Fruit fly (Drosophila melanogaster) whole organism, wandering third instar larva: ENCODE measurements around the gene CG14015.

Experiments used
- Abd-B ChIP-seq: fragments of >200 bp; optimal IDR thresholded peaks from 2 replicates; lab custom pipeline; 2017; ENCODE audit warnings: missing biosample characterization, missing genetic modification characterization
- CG32264 ChIP-seq: fragments of 200-800 bp; sonication (Bioruptor generic); optimal IDR thresholded peaks from 2 replicates; lab custom pipeline; 2016; ENCODE audit warnings: missing biosample characterization, missing genetic modification characterization
- CG9705 ChIP-seq: fragments of 200-800 bp; sonication (Bioruptor generic); optimal IDR thresholded peaks from 2 replicates; lab custom pipeline; 2018; ENCODE audit warnings: missing biosample characterization, mild to moderate bottlenecking, missing genetic modification characterization
- CrebA ChIP-seq: fragments of 200-800 bp; sonication (Bioruptor generic); optimal IDR thresholded peaks from 2 replicates; lab custom pipeline; 2016; ENCODE audit warnings: missing biosample characterization, mild to moderate bottlenecking, missing genetic modification characterization, borderline replicate concordance
- Dfd ChIP-seq: fragments of >200 bp; optimal IDR thresholded peaks from 2 replicates; lab custom pipeline; 2017; ENCODE audit warnings: missing biosample characterization, missing genetic modification characterization
- Dif ChIP-seq: fragments of 200-275, 200-300 bp; sonication (Bioruptor generic); optimal IDR thresholded peaks from 2 replicates; lab custom pipeline; 2018; ENCODE audit warnings: missing biosample characterization, missing genetic modification characterization; ENCODE audit not compliant: partially characterized antibody
- GATAd ChIP-seq: sonication (Bioruptor generic); optimal IDR thresholded peaks from 2 replicates; lab custom pipeline; 2016; ENCODE audit warnings: missing biosample characterization, missing genetic modification characterization
- HLH106 ChIP-seq: fragments of 200-800 bp; optimal IDR thresholded peaks from 3 replicates; lab custom pipeline; 2019; ENCODE audit warnings: missing biosample characterization, mild to moderate bottlenecking, missing genetic modification characterization, moderate library complexity
- Hnf4 ChIP-seq: fragments of 200-800 bp; sonication (Bioruptor generic); optimal IDR thresholded peaks from 2 replicates; lab custom pipeline; 2016; ENCODE audit warnings: missing biosample characterization, mild to moderate bottlenecking, missing genetic modification characterization
- Hr78 ChIP-seq: fragments of >200 bp; optimal IDR thresholded peaks from 2 replicates; lab custom pipeline; 2017; ENCODE audit warnings: missing biosample characterization, missing genetic modification characterization
- Hr83 ChIP-seq: fragments of 200-300 bp; sonication (Bioruptor generic); optimal IDR thresholded peaks from 2 replicates; lab custom pipeline; 2016; ENCODE audit warnings: missing biosample characterization, mild to moderate bottlenecking, missing genetic modification characterization, moderate library complexity; ENCODE audit not compliant: poor library complexity, severe bottlenecking
- Jra ChIP-seq: sonication (Bioruptor generic); optimal IDR thresholded peaks from 2 replicates; lab custom pipeline; 2016; ENCODE audit warnings: missing biosample characterization, missing genetic modification characterization
- Mio ChIP-seq: sonication (Bioruptor generic); optimal IDR thresholded peaks from 2 replicates; lab custom pipeline; 2016; ENCODE audit warnings: missing biosample characterization, missing genetic modification characterization
- Myc ChIP-seq: fragments of >200 bp; optimal IDR thresholded peaks from 2 replicates; lab custom pipeline; 2017
- N ChIP-seq: fragments of >200 bp; optimal IDR thresholded peaks from 2 replicates; lab custom pipeline; 2018; ENCODE audit warnings: missing biosample characterization, missing external identifiers, missing genetic modification characterization
- OdsH ChIP-seq: fragments of 200-800 bp; sonication (Bioruptor generic); optimal IDR thresholded peaks from 2 replicates; lab custom pipeline; 2016; ENCODE audit warnings: missing biosample characterization, mild to moderate bottlenecking, missing genetic modification characterization
- Rel ChIP-seq, 2 experiments: fragments of 200-800 bp; sonication (Bioruptor generic) in 1 of 2; optimal IDR thresholded peaks; 2 replicates in 1 of 2; 3 replicates in 1 of 2; lab custom pipeline; 2016 to 2019; ENCODE audit warnings: mild to moderate bottlenecking in 2 of 2, missing biosample characterization in 2 of 2, missing genetic modification characterization in 2 of 2, moderate library complexity in 1 of 2
- Sp1 ChIP-seq: fragments of 200-800 bp; sonication (Bioruptor generic); optimal IDR thresholded peaks from 3 replicates; lab custom pipeline; 2019; ENCODE audit warnings: missing biosample characterization, mild to moderate bottlenecking, missing genetic modification characterization, moderate library complexity
- Vsx2 ChIP-seq: fragments of 200-300, 225-300 bp; sonication (Bioruptor generic); optimal IDR thresholded peaks from 2 replicates; lab custom pipeline; 2018; ENCODE audit warnings: missing biosample characterization, missing genetic modification characterization; ENCODE audit not compliant: partially characterized antibody
- br ChIP-seq: fragments of 200-800 bp; sonication (Bioruptor generic); optimal IDR thresholded peaks from 2 replicates; lab custom pipeline; 2016; ENCODE audit warnings: missing biosample characterization, missing genetic modification characterization
- brk ChIP-seq: fragments of 200-800 bp; sonication (Bioruptor generic); optimal IDR thresholded peaks from 2 replicates; lab custom pipeline; 2016; ENCODE audit warnings: missing biosample characterization, mild to moderate bottlenecking, missing genetic modification characterization
- dl ChIP-seq, 2 experiments: fragments of 175-275, 200-275 bp in 1 of 2; fragments of 200-275 bp in 1 of 2; sonication (Bioruptor generic); optimal IDR thresholded peaks; lab custom pipeline; 2018; ENCODE audit warnings: mild to moderate bottlenecking in 2 of 2, missing biosample characterization in 2 of 2, missing genetic modification characterization in 2 of 2, moderate library complexity in 2 of 2; ENCODE audit not compliant: partially characterized antibody in 2 of 2, insufficient read depth in 1 of 2
- dmrt93B ChIP-seq: fragments of 200-800 bp; sonication (Bioruptor generic); optimal IDR thresholded peaks from 2 replicates; lab custom pipeline; 2018; ENCODE audit warnings: missing biosample characterization, mild to moderate bottlenecking, missing genetic modification characterization
- dsf ChIP-seq: sonication (Bioruptor generic); optimal IDR thresholded peaks from 2 replicates; lab custom pipeline; 2016; ENCODE audit warnings: missing biosample characterization, missing genetic modification characterization, borderline replicate concordance
- ey ChIP-seq: fragments of 200-800 bp; sonication (Bioruptor generic); optimal IDR thresholded peaks from 2 replicates; lab custom pipeline; 2016; ENCODE audit warnings: missing biosample characterization, missing genetic modification characterization
- foxo ChIP-seq, 2 experiments: fragments of 200-800 bp; sonication (Bioruptor generic); optimal IDR thresholded peaks; 2 replicates in 1 of 2; 3 replicates in 1 of 2; lab custom pipeline; 2016 to 2017; ENCODE audit warnings: missing biosample characterization in 2 of 2, missing genetic modification characterization in 2 of 2
- fru ChIP-seq: fragments of 200-800 bp; sonication (Bioruptor generic); optimal IDR thresholded peaks from 3 replicates; lab custom pipeline; 2016; ENCODE audit warnings: missing biosample characterization, mild to moderate bottlenecking, missing genetic modification characterization
- h ChIP-seq: fragments of 200-800 bp; sonication (Bioruptor generic); optimal IDR thresholded peaks from 3 replicates; lab custom pipeline; 2016; ENCODE audit warnings: missing biosample characterization, mild to moderate bottlenecking, missing genetic modification characterization
- jim ChIP-seq: fragments of 175-275, 200-325 bp; sonication (Bioruptor generic); optimal IDR thresholded peaks from 2 replicates; lab custom pipeline; 2016; ENCODE audit warnings: missing biosample characterization, mild to moderate bottlenecking, missing genetic modification characterization
- lola ChIP-seq: fragments of >200 bp; optimal IDR thresholded peaks from 2 replicates; lab custom pipeline; 2017; ENCODE audit warnings: missing biosample characterization, missing genetic modification characterization
- pan ChIP-seq: fragments of >200 bp; optimal IDR thresholded peaks from 2 replicates; lab custom pipeline; 2017
- psq ChIP-seq: fragments of 200-800 bp; sonication (Bioruptor generic); optimal IDR thresholded peaks from 3 replicates; lab custom pipeline; 2017; ENCODE audit warnings: missing biosample characterization, mild to moderate bottlenecking, missing genetic modification characterization, moderate library complexity
- rgr ChIP-seq: fragments of 200-800 bp; sonication (Bioruptor generic); optimal IDR thresholded peaks from 3 replicates; lab custom pipeline; 2016; ENCODE audit warnings: missing biosample characterization, mild to moderate bottlenecking, missing genetic modification characterization
- sage ChIP-seq: fragments of 200-800 bp; sonication (Bioruptor generic); optimal IDR thresholded peaks from 2 replicates; lab custom pipeline; 2016; ENCODE audit warnings: missing biosample characterization, mild to moderate bottlenecking, missing genetic modification characterization
- sv ChIP-seq: fragments of 200-800 bp; sonication (Bioruptor generic); optimal IDR thresholded peaks from 3 replicates; lab custom pipeline; 2016; ENCODE audit warnings: missing biosample characterization, missing genetic modification characterization
- tai ChIP-seq: sonication (Bioruptor generic); optimal IDR thresholded peaks from 2 replicates; lab custom pipeline; 2016; ENCODE audit warnings: missing biosample characterization, missing genetic modification characterization
- usp ChIP-seq: fragments of >200 bp; optimal IDR thresholded peaks from 2 replicates; lab custom pipeline; 2017; ENCODE audit warnings: missing biosample characterization, missing genetic modification characterization
- woc ChIP-seq: sonication (Bioruptor generic); optimal IDR thresholded peaks from 2 replicates; lab custom pipeline; 2016; ENCODE audit warnings: missing biosample characterization, mild to moderate bottlenecking, missing genetic modification characterization

CG14015 gene

DNA sequence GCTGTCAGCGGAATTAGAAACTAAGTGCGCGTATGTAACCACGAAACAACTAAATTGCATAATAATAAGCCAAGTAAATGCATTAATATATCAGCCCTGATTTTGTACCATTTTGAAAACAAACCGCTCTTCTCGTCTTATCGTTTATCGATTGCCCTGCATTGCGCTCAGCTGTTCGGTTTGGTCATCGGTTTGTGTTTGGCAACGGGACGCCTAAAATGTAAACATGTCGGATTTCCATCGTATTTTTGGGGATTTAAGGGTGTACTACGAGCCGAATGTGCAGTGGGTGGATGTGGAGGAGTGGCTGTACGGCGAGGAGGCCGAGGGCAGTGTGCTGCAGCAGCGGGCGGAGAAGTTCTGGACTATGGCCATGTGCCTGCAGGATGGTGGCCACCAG, 13.3 kb downstream of the CG14015 start, which contains the start of gene Cap-D3:
Gene Cap-D3 (plus strand): TSS at position 183 of the 400 bp plus-strand sequence.
- no peak for TF ChIP-seq OdsH (GFP tag; lab: Kevin White, UChicago)
- no peak for TF ChIP-seq Sp1 (GFP tag; lab: Kevin White, UChicago)
- no peak for TF ChIP-seq fru (GFP tag; lab: Kevin White, UChicago)
- no peak for TF ChIP-seq psq
- no peak for TF ChIP-seq usp (GFP tag; lab: Kevin White, UChicago)
- no peak for TF ChIP-seq pan (lab: Kevin White, UChicago)
- TF ChIP-seq foxo (GFP tag; optimal IDR thresholded peaks at IDR 0.05; lab: Kevin White, UChicago): no peak
- TF ChIP-seq Hr83 (GFP tag; lab: Kevin White, UChicago): no peak
- TF ChIP-seq jim (GFP tag; lab: Kevin White, UChicago): no peak
- no peak for TF ChIP-seq rgr
- no peak for TF ChIP-seq HLH106 (tag; lab: Kevin White, UChicago)
- TF ChIP-seq dsf (GFP tag; lab: Kevin White, UChicago): no peak
- TF ChIP-seq Abd-B (GFP tag; lab: Kevin White, UChicago): no peak
- TF ChIP-seq woc (GFP tag; lab: Kevin White, UChicago): no peak
- TF ChIP-seq Rel (GFP tag; optimal IDR thresholded peaks at IDR 0.05; lab: Kevin White, UChicago): no peak
- no peak for TF ChIP-seq Rel (tag; optimal IDR thresholded peaks at IDR 0.05; lab: Kevin White, UChicago)
- TF ChIP-seq Vsx2: no peak
- no peak for TF ChIP-seq Dif (GFP tag; lab: Kevin White, UChicago)
- no peak for TF ChIP-seq Jra (GFP tag; lab: Kevin White, UChicago)
- no peak for TF ChIP-seq lola (GFP tag; lab: Kevin White, UChicago)
- no peak for TF ChIP-seq sage (GFP tag; lab: Kevin White, UChicago)

DNA sequence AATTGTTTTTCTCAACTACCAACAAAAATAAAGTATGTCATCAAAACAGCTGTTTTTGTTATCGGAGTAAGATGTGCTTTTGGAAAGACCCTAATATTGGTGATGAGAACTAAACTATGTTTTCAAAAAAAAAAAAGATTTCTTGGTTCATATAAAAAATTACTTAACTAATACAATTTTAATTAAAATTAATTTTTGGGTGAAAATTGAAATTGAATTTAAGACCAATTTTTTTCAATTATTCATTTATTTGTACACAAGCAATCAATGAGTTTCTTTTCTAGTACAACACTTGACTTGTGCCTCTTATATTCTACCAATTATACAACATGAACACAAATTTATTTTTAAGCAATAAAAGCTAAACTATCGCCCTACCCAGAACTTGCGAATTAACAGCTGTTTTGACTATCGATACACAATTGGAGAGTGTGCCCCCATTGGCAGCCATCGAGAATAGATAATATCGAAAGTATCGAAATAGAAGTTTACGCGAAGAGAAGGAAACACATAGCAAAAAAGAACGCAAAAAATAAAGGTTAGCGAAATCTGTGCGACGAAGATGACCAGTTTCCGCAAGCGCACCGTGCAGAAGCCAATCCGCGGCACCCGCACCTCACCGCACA, 15.0 kb downstream of the CG14015 start, which contains the start of the genes Vps52 and Elp4:
Gene Vps52 (minus strand): TSS at position 51 of the 626 bp plus-strand sequence.
Gene Elp4 (plus strand): TSS at position 292 of the 626 bp plus-strand sequence.
- TF ChIP-seq rgr (peak; percentile 84), br (no peak), N (GFP tag; lab: Kevin White, UChicago) (no peak), psq (peak; percentile 72), brk (GFP tag; lab: Kevin White, UChicago) (no peak), sv (GFP tag; lab: Kevin White, UChicago) (peak; percentile 65), usp (GFP tag; lab: Kevin White, UChicago) (no peak), Sp1 (GFP tag; lab: Kevin White, UChicago) (peak; percentile 79), CG9705 (GFP tag; lab: Kevin White, UChicago) (peak; percentile 51), dsf (GFP tag; lab: Kevin White, UChicago) (no peak), h (no peak), fru (GFP tag; lab: Kevin White, UChicago) (no peak), Hnf4 (GFP tag; lab: Kevin White, UChicago) (no peak), Abd-B (GFP tag; lab: Kevin White, UChicago) (no peak), woc (GFP tag; lab: Kevin White, UChicago) (no peak), Jra (GFP tag; lab: Kevin White, UChicago) (no peak), OdsH (GFP tag; lab: Kevin White, UChicago) (peak; percentile 70), tai (GFP tag; lab: Kevin White, UChicago) (no peak), Hr83 (GFP tag; lab: Kevin White, UChicago) (peak; percentile 1), CG32264 (GFP tag; lab: Kevin White, UChicago) (no peak), ey (GFP tag; lab: Kevin White, UChicago) (peak; percentile 61), Dfd (GFP tag; lab: Kevin White, UChicago) (no peak), Rel (GFP tag; optimal IDR thresholded peaks at IDR 0.05; lab: Kevin White, UChicago) (no peak), Rel (tag; optimal IDR thresholded peaks at IDR 0.05; lab: Kevin White, UChicago) (peak; percentile 31), lola (GFP tag; lab: Kevin White, UChicago) (no peak), jim (GFP tag; lab: Kevin White, UChicago) (no peak), Dif (GFP tag; lab: Kevin White, UChicago) (no peak), Hr78 (GFP tag; lab: Kevin White, UChicago) (no peak), sage (GFP tag; lab: Kevin White, UChicago) (no peak), Myc (lab: Kevin White, UChicago) (peak; percentile 71), Mio (no peak), HLH106 (tag; lab: Kevin White, UChicago) (peak; percentile 82), GATAd (no peak), Vsx2 (no peak), dl (GFP tag; optimal IDR thresholded peaks at IDR 0.05; lab: Kevin White, UChicago; ENCODE audit: insufficient read depth in 1 of 2, partially characterized antibody in 2 of 2) (no peak), CrebA (GFP tag; lab: Kevin White, UChicago) (no peak), dmrt93B (GFP tag; lab: Kevin White, UChicago) (no peak), foxo (GFP tag; optimal IDR thresholded peaks at IDR 0.05; lab: Kevin White, UChicago) (peak in 1 of 2 experiments; percentile 82), pan (lab: Kevin White, UChicago) (no peak)
